Worm (Caenorhabditis elegans) whole organism, L2 larva: ENCODE results near the gene dgk-5.
A peak's percentile ranks its signal among the peaks of the same experiment; 100 is the strongest.

ENCODE experiments used
- Y55F3AM.14 ChIP-seq: fragments of 200-800 bp; sonication (Bioruptor generic); optimal IDR thresholded peaks from 2 replicates; lab custom pipeline; 2018; ENCODE audit warnings: mild to moderate bottlenecking, missing genetic modification characterization, missing compliant biosample characterization
- ZK546.5 ChIP-seq: sonication (generic microtip); optimal IDR thresholded peaks from 2 replicates; lab custom pipeline; 2017; ENCODE audit warnings: missing biosample characterization, missing genetic modification characterization
- alr-1 ChIP-seq: fragments of 150-350 bp; optimal IDR thresholded peaks from 2 replicates; lab custom pipeline; 2014; ENCODE audit warnings: missing biosample characterization, missing genetic modification characterization
- blmp-1 ChIP-seq: sonication (generic microtip); optimal IDR thresholded peaks from 2 replicates; lab custom pipeline; 2017; ENCODE audit warnings: missing genetic modification characterization, mild to moderate bottlenecking, missing compliant biosample characterization, antibody characterized with exemption, moderate library complexity; ENCODE audit not compliant: insufficient read depth
- ceh-16 ChIP-seq: fragments of 150-350 bp; optimal IDR thresholded peaks from 2 replicates; lab custom pipeline; 2014; ENCODE audit warnings: missing biosample characterization, missing genetic modification characterization
- egl-27 ChIP-seq: sonication (generic microtip); optimal IDR thresholded peaks from 3 replicates; lab custom pipeline; 2017; ENCODE audit warnings: missing biosample characterization, missing genetic modification reagents, missing genetic modification characterization
- mbf-1 ChIP-seq: sonication (generic microtip); optimal IDR thresholded peaks from 2 replicates; lab custom pipeline; 2017; ENCODE audit warnings: missing biosample characterization, missing genetic modification characterization
- nhr-10 ChIP-seq: sonication (generic microtip); optimal IDR thresholded peaks from 2 replicates; lab custom pipeline; 2017; ENCODE audit warnings: missing biosample characterization, missing genetic modification characterization
- nhr-11 ChIP-seq: fragments of 150-350 bp; optimal IDR thresholded peaks from 2 replicates; lab custom pipeline; 2014; ENCODE audit warnings: missing biosample characterization, missing genetic modification characterization
- nhr-12 ChIP-seq: fragments of 150-350 bp; optimal IDR thresholded peaks from 2 replicates; lab custom pipeline; 2014; ENCODE audit warnings: missing biosample characterization, missing genetic modification characterization
- nhr-21 ChIP-seq: fragments of 150-350 bp; optimal IDR thresholded peaks from 2 replicates; lab custom pipeline; 2014; ENCODE audit warnings: missing biosample characterization, missing genetic modification characterization
- nhr-6 ChIP-seq: fragments of 150-350 bp; optimal IDR thresholded peaks from 2 replicates; lab custom pipeline; 2014; ENCODE audit warnings: missing biosample characterization, missing genetic modification characterization
- nhr-77 ChIP-seq: fragments of 150-350 bp; optimal IDR thresholded peaks from 2 replicates; lab custom pipeline; 2014; ENCODE audit warnings: missing biosample characterization, missing genetic modification characterization
- skn-1 ChIP-seq: sonication (generic microtip); optimal IDR thresholded peaks from 2 replicates; lab custom pipeline; 2017; ENCODE audit warnings: missing biosample characterization, missing genetic modification characterization
- sma-3 ChIP-seq: sonication (generic microtip); optimal IDR thresholded peaks from 2 replicates; lab custom pipeline; 2016; ENCODE audit warnings: missing genetic modification reagents, missing genetic modification characterization, missing compliant biosample characterization
- sma-9 ChIP-seq, 2 experiments: fragments of 150-350 bp in 1 of 2; sonication (generic microtip) in 1 of 2; optimal IDR thresholded peaks; 2 replicates each; lab custom pipeline; 2014 to 2016; ENCODE audit warnings: missing genetic modification characterization in 2 of 2, mild to moderate bottlenecking in 1 of 2, missing biosample characterization in 1 of 2, missing compliant biosample characterization in 1 of 2, missing genetic modification reagents in 1 of 2, moderate library complexity in 1 of 2
- snpc-4 ChIP-seq: fragments of 150-350 bp; optimal IDR thresholded peaks from 2 replicates; lab custom pipeline; 2014; ENCODE audit warnings: missing biosample characterization, missing genetic modification characterization
- unc-62 ChIP-seq: fragments of 150-350 bp; optimal IDR thresholded peaks from 2 replicates; lab custom pipeline; 2014; ENCODE audit warnings: missing biosample characterization, missing genetic modification reagents, missing genetic modification characterization
- zag-1 ChIP-seq: fragments of 150-350 bp; optimal IDR thresholded peaks from 2 replicates; lab custom pipeline; 2014; ENCODE audit warnings: missing biosample characterization, missing genetic modification characterization
- ztf-11 ChIP-seq: sonication (generic microtip); optimal IDR thresholded peaks from 2 replicates; lab custom pipeline; 2017; ENCODE audit warnings: missing biosample characterization, missing genetic modification characterization

The dgk-5 gene

ce11 chrII:6411660-6412451 lies 59.0 kb downstream of the dgk-5 start:
- TF ChIP-seq nhr-12 (tag; lab: Kevin White, UChicago) (no peak), nhr-77 (tag; lab: Kevin White, UChicago) (no peak), ceh-16 (peak; percentile 26)
- TF ChIP-seq, all 48 proteins: peak for 1

- no peak for TF ChIP-seq alr-1 (tag; lab: Kevin White, UChicago)
- no peak for TF ChIP-seq blmp-1 (tag; lab: Kevin White, UChicago)
- TF ChIP-seq nhr-6: no peak
- no peak for TF ChIP-seq zag-1
- TF ChIP-seq egl-27: no peak
- no peak for TF ChIP-seq sma-9 (GFP tag; optimal IDR thresholded peaks at IDR 0.05; lab: Kevin White, UChicago)
- no peak for TF ChIP-seq sma-9 (tag; optimal IDR thresholded peaks at IDR 0.05; lab: Kevin White, UChicago)
- TF ChIP-seq Y55F3AM.14: no peak
- no peak for TF ChIP-seq skn-1 (tag; lab: Kevin White, UChicago)
- no peak for TF ChIP-seq nhr-12 (tag; lab: Kevin White, UChicago)
- no peak for TF ChIP-seq mbf-1 (tag; lab: Kevin White, UChicago)
- TF ChIP-seq ZK546.5 (tag; lab: Kevin White, UChicago): no peak
- no peak for TF ChIP-seq nhr-21 (tag; lab: Kevin White, UChicago)
- no peak for TF ChIP-seq unc-62 (GFP tag; lab: Kevin White, UChicago)
Observed at ce11 chrII:6410181-6410580, 60.7 kb downstream of the dgk-5 start, which contains the start of gene T25D10.4. T25D10.4 (minus strand) TSS chrII:6410281.

- TF ChIP-seq nhr-10 (no peak), nhr-12 (tag; lab: Kevin White, UChicago) (no peak)
Observed at ce11 chrII:6409098-6409497, 61.8 kb downstream of the dgk-5 start.

ce11 chrII:6407279-6407678 lies 63.6 kb downstream of the dgk-5 start, which contains the start of gene spp-11:
spp-11 (minus strand) TSS chrII:6407379.
- no peak for TF ChIP-seq nhr-11 (tag; lab: Kevin White, UChicago)
- TF ChIP-seq nhr-21 (tag; lab: Kevin White, UChicago): no peak
- TF ChIP-seq sma-3 (GFP tag; lab: Kevin White, UChicago): no peak
- TF ChIP-seq ztf-11 (tag; lab: Kevin White, UChicago): no peak
- no peak for TF ChIP-seq snpc-4
